Worm (Caenorhabditis elegans) whole organism, young adult: Measurements from ENCODE around the gene Y57G11C.14.

Source experiments
- B0035.1 ChIP-seq: sonication (generic microtip); optimal IDR thresholded peaks from 2 replicates; lab custom pipeline; 2016; ENCODE audit warnings: missing genetic modification characterization, mild to moderate bottlenecking, missing compliant biosample characterization, missing genotype, missing genetic modification reagents
- B0261.1 ChIP-seq: sonication (generic microtip); optimal IDR thresholded peaks from 2 replicates; lab custom pipeline; 2016; ENCODE audit warnings: mild to moderate bottlenecking, missing genetic modification characterization, moderate library complexity, missing compliant biosample characterization
- D2030.7 ChIP-seq: fragments of 200-800 bp; sonication (Bioruptor generic); IDR thresholded peaks from 2 replicates; pipeline ENCODE4 v1.3.6; 2022; ENCODE audit warnings: missing genetic modification reagents, missing genetic modification characterization, missing compliant biosample characterization
- F23B12.7 ChIP-seq: sonication (generic microtip); optimal IDR thresholded peaks from 2 replicates; lab custom pipeline; 2017; ENCODE audit warnings: missing genetic modification characterization, mild to moderate bottlenecking, missing compliant biosample characterization, antibody characterized with exemption, moderate library complexity; ENCODE audit not compliant: insufficient read depth
- F33H1.4 ChIP-seq: fragments of 200-800 bp; sonication (Bioruptor generic); IDR thresholded peaks from 2 replicates; pipeline ENCODE4 v1.3.6; 2022; ENCODE audit warnings: missing genetic modification reagents, missing genetic modification characterization, missing compliant biosample characterization
- F37B4.10 ChIP-seq: fragments of 200-800 bp; sonication (Bioruptor generic); IDR thresholded peaks from 2 replicates; pipeline ENCODE4 v1.3.6; 2022; ENCODE audit warnings: missing genetic modification characterization, missing compliant biosample characterization
- F39B2.1 ChIP-seq: fragments of 200-800 bp; sonication (Bioruptor generic); IDR thresholded peaks from 2 replicates; pipeline ENCODE4 v1.3.6; 2022; ENCODE audit warnings: missing genetic modification reagents, missing genetic modification characterization, missing compliant biosample characterization
- F57C9.4 ChIP-seq: sonication (generic microtip); optimal IDR thresholded peaks from 2 replicates; lab custom pipeline; 2017; ENCODE audit warnings: mild to moderate bottlenecking, missing genetic modification characterization, missing compliant biosample characterization
- Y53F4B.3 ChIP-seq: fragments of 200-800 bp; sonication (Bioruptor generic); IDR thresholded peaks from 2 replicates; pipeline ENCODE4 v1.3.6; 2022; ENCODE audit warnings: missing genetic modification reagents, missing genetic modification characterization, missing compliant biosample characterization
- aptf-2 ChIP-seq: fragments of 200-800 bp; sonication (Bioruptor generic); conservative IDR thresholded peaks from 2 replicates; pipeline ENCODE4 v1.3.6; 2022; ENCODE audit warnings: missing genetic modification reagents, missing genetic modification characterization, missing compliant biosample characterization
- attf-5 ChIP-seq: fragments of 200-800 bp; sonication (Bioruptor generic); optimal IDR thresholded peaks from 2 replicates; lab custom pipeline; 2018; ENCODE audit warnings: mild to moderate bottlenecking, missing genetic modification characterization, missing compliant biosample characterization
- attf-6 ChIP-seq: fragments of 200-800 bp; sonication (Bioruptor generic); IDR thresholded peaks from 2 replicates; pipeline ENCODE4 v1.3.6; 2022; ENCODE audit warnings: missing genetic modification reagents, missing genetic modification characterization, missing compliant biosample characterization
- bed-1 ChIP-seq: fragments of 200-800 bp; sonication (Bioruptor generic); IDR thresholded peaks from 2 replicates; pipeline ENCODE4 v1.3.6; 2022; ENCODE audit warnings: missing genetic modification reagents, missing genetic modification characterization, missing compliant biosample characterization
- cebp-1 ChIP-seq, 2 experiments: fragments of 200-800 bp in 1 of 2; sonication (Bioruptor generic) in 1 of 2; sonication (generic microtip) in 1 of 2; IDR thresholded peaks in 1 of 2; optimal IDR thresholded peaks in 1 of 2; 2 replicates each; pipeline versions ENCODE4 v1.3.6 to Lab custom; 2017 to 2022; ENCODE audit warnings: missing compliant biosample characterization in 2 of 2, missing genetic modification characterization in 2 of 2, mild to moderate bottlenecking in 1 of 2, missing genetic modification reagents in 1 of 2, moderate library complexity in 1 of 2
- cebp-2 ChIP-seq: fragments of 200-800 bp; sonication (Bioruptor generic); IDR thresholded peaks from 2 replicates; pipeline ENCODE4 v1.3.6; 2022; ENCODE audit warnings: missing genetic modification characterization, missing compliant biosample characterization
- ceh-40 ChIP-seq: fragments of 200-800 bp; sonication (Bioruptor generic); IDR thresholded peaks from 2 replicates; pipeline ENCODE4 v1.3.6; 2022; ENCODE audit warnings: missing genetic modification characterization, missing compliant biosample characterization
- ceh-58 ChIP-seq: fragments of 200-800 bp; sonication (Bioruptor generic); IDR thresholded peaks from 2 replicates; pipeline ENCODE4 v1.3.6; 2022; ENCODE audit warnings: missing genetic modification characterization, missing compliant biosample characterization
- dpff-1 ChIP-seq: sonication (generic microtip); optimal IDR thresholded peaks from 2 replicates; lab custom pipeline; 2017; ENCODE audit warnings: mild to moderate bottlenecking, missing genetic modification characterization, missing compliant biosample characterization
- egl-18 ChIP-seq: fragments of 200-800 bp; sonication (Bioruptor generic); IDR thresholded peaks from 2 replicates; pipeline ENCODE4 v1.3.6; 2022; ENCODE audit warnings: missing genetic modification reagents, missing genetic modification characterization, missing compliant biosample characterization
- egl-44 ChIP-seq: fragments of 200-800 bp; sonication (Bioruptor generic); IDR thresholded peaks from 2 replicates; pipeline ENCODE4 v1.3.6; 2022; ENCODE audit warnings: missing genetic modification reagents, missing genetic modification characterization, missing compliant biosample characterization
- egrh-3 ChIP-seq: fragments of 200-800 bp; sonication (Bioruptor generic); IDR thresholded peaks from 2 replicates; pipeline ENCODE4 v1.3.6; 2022; ENCODE audit warnings: missing genetic modification reagents, missing genetic modification characterization, missing compliant biosample characterization
- gei-17 ChIP-seq: fragments of 200-800 bp; sonication (Bioruptor generic); optimal IDR thresholded peaks from 2 replicates; lab custom pipeline; 2018; ENCODE audit warnings: mild to moderate bottlenecking, missing genetic modification characterization, missing compliant biosample characterization
- him-1 ChIP-seq: sonication (generic microtip); optimal IDR thresholded peaks from 2 replicates; lab custom pipeline; 2016; ENCODE audit warnings: missing genotype, missing genetic modification reagents, missing genetic modification characterization, missing compliant biosample characterization
- hlh-26 ChIP-seq: fragments of 200-800 bp; sonication (Bioruptor generic); conservative IDR thresholded peaks from 2 replicates; pipeline ENCODE4 v1.3.6; 2022; ENCODE audit warnings: missing genetic modification reagents, missing genetic modification characterization, missing compliant biosample characterization
- hrde-1 ChIP-seq: sonication (generic microtip); optimal IDR thresholded peaks from 2 replicates; lab custom pipeline; 2016; ENCODE audit warnings: missing genetic modification characterization, mild to moderate bottlenecking, missing compliant biosample characterization, moderate library complexity, missing genotype, missing genetic modification reagents, borderline replicate concordance
- hsf-1 ChIP-seq: fragments of 200-800 bp; sonication (Bioruptor generic); IDR thresholded peaks from 2 replicates; pipeline ENCODE4 v1.3.6; 2022; ENCODE audit warnings: missing genetic modification reagents, missing genetic modification characterization, missing compliant biosample characterization
- lin-35 ChIP-seq, 3 experiments: fragments of 150-350 bp in 2 of 3; sonication (generic microtip) in 1 of 3; optimal IDR thresholded peaks; 2 replicates each; lab custom pipeline; 2014 to 2018; ENCODE audit warnings: missing biosample characterization in 3 of 3, missing genetic modification characterization in 3 of 3, missing genetic modification reagents in 3 of 3
- lsy-27 ChIP-seq: sonication (generic microtip); optimal IDR thresholded peaks from 2 replicates; lab custom pipeline; 2017; ENCODE audit warnings: missing genetic modification characterization, mild to moderate bottlenecking, missing compliant biosample characterization, antibody characterized with exemption, missing genotype, borderline replicate concordance; ENCODE audit not compliant: insufficient read depth
- madf-8 ChIP-seq: fragments of 200-800 bp; sonication (Bioruptor generic); conservative IDR thresholded peaks from 2 replicates; pipeline ENCODE4 v1.3.6; 2022; ENCODE audit warnings: missing genetic modification reagents, missing genetic modification characterization, missing compliant biosample characterization
- mcd-1 ChIP-seq: fragments of 200-800 bp; sonication (Bioruptor generic); IDR thresholded peaks from 2 replicates; pipeline ENCODE4 v1.3.6; 2022; ENCODE audit warnings: missing genetic modification reagents, missing genetic modification characterization, missing compliant biosample characterization
- pha-4 ChIP-seq: fragments of 150-350 bp; sonication (generic microtip); optimal IDR thresholded peaks from 2 replicates; lab custom pipeline; 2014; ENCODE audit warnings: missing biosample characterization, missing genetic modification reagents, missing genetic modification characterization
- rec-8 ChIP-seq, 2 experiments: sonication (generic microtip); optimal IDR thresholded peaks; 2 replicates each; lab custom pipeline; 2016; ENCODE audit warnings: mild to moderate bottlenecking in 2 of 2, missing genetic modification characterization in 2 of 2, missing genetic modification reagents in 2 of 2, missing genotype in 2 of 2, missing biosample characterization in 1 of 2, missing compliant biosample characterization in 1 of 2, moderate library complexity in 1 of 2
- rpc-1 ChIP-seq, 2 experiments: fragments of 150-350 bp in 1 of 2; sonication (generic microtip) in 1 of 2; optimal IDR thresholded peaks; 2 replicates each; lab custom pipeline; 2014 to 2018; ENCODE audit warnings: missing biosample characterization in 1 of 2, missing genetic modification characterization in 1 of 2, missing genetic modification reagents in 1 of 2, missing genotype in 1 of 2
- snpc-1.1 ChIP-seq: sonication (generic microtip); optimal IDR thresholded peaks from 2 replicates; lab custom pipeline; 2017; ENCODE audit warnings: missing genetic modification characterization, mild to moderate bottlenecking, missing compliant biosample characterization, antibody characterized with exemption, moderate library complexity, missing genotype, missing genetic modification reagents; ENCODE audit not compliant: insufficient read depth
- snpc-1.3 ChIP-seq: sonication (generic microtip); optimal IDR thresholded peaks from 2 replicates; lab custom pipeline; 2017; ENCODE audit warnings: missing genetic modification characterization, mild to moderate bottlenecking, missing compliant biosample characterization, antibody characterized with exemption, moderate library complexity, missing genotype, missing genetic modification reagents; ENCODE audit not compliant: insufficient read depth
- snpc-4 ChIP-seq, 5 experiments: fragments of 150-350 bp in 1 of 5; sonication (generic microtip) in 4 of 5; optimal IDR thresholded peaks; 2 replicates each; lab custom pipeline; 2014 to 2018; ENCODE audit warnings: missing genetic modification characterization in 5 of 5, missing biosample characterization in 3 of 5, antibody characterized with exemption in 2 of 5, mild to moderate bottlenecking in 2 of 5, missing compliant biosample characterization in 2 of 5, missing genotype in 2 of 5, moderate library complexity in 2 of 5, missing genetic modification reagents in 1 of 5
- tbp1 ChIP-seq: fragments of 200-800 bp; sonication (Bioruptor generic); optimal IDR thresholded peaks from 2 replicates; lab custom pipeline; 2018; ENCODE audit warnings: mild to moderate bottlenecking, missing genetic modification characterization, missing compliant biosample characterization
- tbx-9 ChIP-seq: sonication (generic microtip); optimal IDR thresholded peaks from 2 replicates; lab custom pipeline; 2016; ENCODE audit warnings: borderline replicate concordance, missing genetic modification characterization, inconsistent platforms, missing compliant biosample characterization
- tlf-1 ChIP-seq: fragments of 200-800 bp; sonication (Bioruptor generic); optimal IDR thresholded peaks from 2 replicates; lab custom pipeline; 2018; ENCODE audit warnings: mild to moderate bottlenecking, missing genetic modification characterization, missing compliant biosample characterization
- zfh-2 ChIP-seq: fragments of 200-800 bp; sonication (Bioruptor generic); conservative IDR thresholded peaks from 2 replicates; pipeline ENCODE4 v1.3.6; 2022; ENCODE audit warnings: missing genetic modification reagents, missing genetic modification characterization, missing compliant biosample characterization
- ztf-18 ChIP-seq: sonication (generic microtip); optimal IDR thresholded peaks from 2 replicates; lab custom pipeline; 2016; ENCODE audit warnings: missing genotype, mild to moderate bottlenecking, missing genetic modification characterization, missing compliant biosample characterization
- ztf-25 ChIP-seq: fragments of 200-800 bp; sonication (Bioruptor generic); IDR thresholded peaks from 2 replicates; pipeline ENCODE4 v1.3.6; 2022; ENCODE audit warnings: missing genetic modification reagents, missing genetic modification characterization, missing compliant biosample characterization
- ztf-28 ChIP-seq: fragments of 200-800 bp; sonication (Bioruptor generic); IDR thresholded peaks from 2 replicates; pipeline ENCODE4 v1.3.6; 2022; ENCODE audit warnings: missing genetic modification reagents, missing genetic modification characterization, missing compliant biosample characterization

Y57G11C.14 gene

DNA sequence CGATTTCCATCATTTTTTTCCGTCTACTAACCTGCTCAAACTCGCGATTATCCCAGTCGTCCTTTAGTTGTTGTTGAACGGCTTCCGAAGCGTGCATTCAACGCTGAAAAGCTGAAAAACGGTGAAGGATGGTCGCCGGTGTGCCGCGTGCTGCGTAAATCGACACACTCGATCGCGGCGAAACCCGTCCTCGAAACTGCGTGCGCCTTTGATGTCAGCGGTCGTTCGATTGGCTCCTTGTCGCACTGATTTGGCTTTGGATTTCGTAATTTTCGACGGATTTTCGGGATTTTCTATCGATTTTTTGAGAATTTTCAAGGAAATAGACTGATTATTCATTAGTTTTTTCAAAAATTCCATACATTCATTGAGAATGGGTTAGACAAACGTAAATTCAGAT lies 1.8 kb upstream of the Y57G11C.14 start, which contains the start of the genes Y57G11C.1147 and nuo-3:
Gene Y57G11C.1147, minus strand, starts transcription at position 161 of the 400 bp plus-strand sequence.
Gene nuo-3, minus strand, starts transcription at position 191 of the 400 bp plus-strand sequence.
- TF ChIP-seq ceh-40 (GFP tag; lab: Robert Waterston, UW) (no peak), tbx-9 (tag; lab: Kevin White, UChicago) (no peak), mcd-1 (GFP tag; lab: Robert Waterston, UW) (0 out of 2 replicates have a peak, but pooled peaks have one; percentile 14), attf-5 (peak; percentile 19), egrh-3 (0 out of 2 replicates have a peak, but pooled peaks have one; percentile 39), madf-8 (GFP tag; lab: Robert Waterston, UW) (no peak), cebp-1 (GFP tag; IDR thresholded peaks at IDR 0.05; lab: Robert Waterston, UW) (0 out of 2 replicates have a peak, but pooled peaks have one; percentile 10), cebp-1 (tag; optimal IDR thresholded peaks at IDR 0.05; lab: Kevin White, UChicago) (peak; percentile 65), hlh-26 (GFP tag; lab: Robert Waterston, UW) (no peak), dpff-1 (no peak), B0261.1 (tag; lab: Kevin White, UChicago) (no peak), snpc-1.1 (tag; lab: Kevin White, UChicago) (no peak), ztf-28 (GFP tag; lab: Robert Waterston, UW) (no peak), attf-6 (GFP tag; lab: Robert Waterston, UW) (no peak), snpc-1.3 (tag; lab: Kevin White, UChicago) (no peak), gei-17 (GFP tag; lab: Kevin White, UChicago) (no peak), snpc-4 (GFP tag; optimal IDR thresholded peaks at IDR 0.05; lab: Kevin White, UChicago) (no peak), snpc-4 (tag; optimal IDR thresholded peaks at IDR 0.05; lab: Kevin White, UChicago) (peak in 3 of 4 experiments; percentile 33 to 67 (median 46)), bed-1 (GFP tag; lab: Robert Waterston, UW) (no peak), Y53F4B.3 (GFP tag; lab: Robert Waterston, UW) (no peak), lsy-27 (no peak), hsf-1 (no peak), B0035.1 (tag; lab: Kevin White, UChicago) (no peak), aptf-2 (no peak), egl-18 (no peak), zfh-2 (GFP tag; lab: Robert Waterston, UW) (peak; percentile 79), rpc-1 (optimal IDR thresholded peaks at IDR 0.05; lab: Kevin White, UChicago) (no peak), rpc-1 (tag; optimal IDR thresholded peaks at IDR 0.05; lab: Kevin White, UChicago) (no peak), ztf-18 (peak; percentile 8), tbp1 (GFP tag; lab: Kevin White, UChicago) (no peak), F37B4.10 (GFP tag; lab: Robert Waterston, UW) (no peak), ceh-58 (no peak), D2030.7 (GFP tag; lab: Robert Waterston, UW) (no peak), F57C9.4 (tag; lab: Kevin White, UChicago) (no peak), him-1 (tag; lab: Kevin White, UChicago) (no peak), lin-35 (GFP tag; optimal IDR thresholded peaks at IDR 0.05; lab: Kevin White, UChicago) (no peak), pha-4 (tag; lab: Kevin White, UChicago) (no peak), cebp-2 (GFP tag; lab: Robert Waterston, UW) (no peak), tlf-1 (GFP tag; lab: Kevin White, UChicago) (no peak), F23B12.7 (tag; lab: Kevin White, UChicago) (no peak), ztf-25 (GFP tag; lab: Robert Waterston, UW) (no peak), F39B2.1 (no peak), egl-44 (GFP tag; lab: Robert Waterston, UW) (no peak), rec-8 (tag; optimal IDR thresholded peaks at IDR 0.05; lab: Kevin White, UChicago) (no peak), hrde-1 (tag; lab: Kevin White, UChicago) (no peak), F33H1.4 (GFP tag; lab: Robert Waterston, UW) (peak; percentile 73)
